Fruit fly (Drosophila melanogaster) whole organism: ENCODE data around the gene CG45012.

Experiments
- CG8478 ChIP-seq: fragments of >200 bp; optimal IDR thresholded peaks from 2 replicates; lab custom pipeline; 2018; ENCODE audit warnings: inconsistent platforms
- Dll ChIP-seq: fragments of >200 bp; optimal IDR thresholded peaks from 2 replicates; lab custom pipeline; 2017
- EcR ChIP-seq, 2 experiments: fragments of >200 bp; optimal IDR thresholded peaks; 2 replicates each; lab custom pipeline; 2017; ENCODE audit warnings: missing biosample characterization in 2 of 2, missing genetic modification characterization in 2 of 2, missing genetic modification reagents in 2 of 2
- pan ChIP-seq: fragments of >200 bp; optimal IDR thresholded peaks from 2 replicates; lab custom pipeline; 2017
- usp ChIP-seq: fragments of >200 bp; optimal IDR thresholded peaks from 2 replicates; lab custom pipeline; 2017; ENCODE audit warnings: missing biosample characterization, missing genetic modification characterization, mixed read lengths

DNA sequence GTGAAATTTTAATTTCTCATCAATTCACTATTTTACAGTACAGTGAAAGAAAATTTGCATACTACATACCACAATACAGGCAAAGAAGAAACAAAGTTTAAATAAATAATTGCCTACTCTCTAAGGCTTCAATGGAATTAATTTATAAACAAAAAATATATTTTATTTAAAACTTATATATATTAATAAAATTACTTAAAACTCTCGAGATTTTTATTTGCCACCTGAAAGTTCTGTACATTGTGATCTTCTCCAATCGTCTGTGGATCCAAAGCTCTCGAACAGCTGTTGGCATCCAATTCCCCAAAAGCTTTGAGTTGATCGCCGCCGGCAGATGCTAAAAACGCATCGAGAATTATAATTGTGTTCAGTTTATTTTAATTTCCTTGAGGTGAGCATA lies 15.2 kb downstream of the CG45012 start, which contains the start of gene Mal-B2:
- no peak for TF ChIP-seq EcR (GFP tag; optimal IDR thresholded peaks at IDR 0.05; lab: Kevin White, UChicago)
- no peak for TF ChIP-seq CG8478
- TF ChIP-seq pan, result no peak
- no peak for TF ChIP-seq Dll (lab: Kevin White, UChicago)
- TF ChIP-seq usp, result no peak
